Worm (Caenorhabditis elegans): ENCODE results near the gene B0035.18.
A peak's percentile ranks its signal among the peaks of the same experiment; 100 is the strongest.

Gene B0035.18

ce11 chrIV:11324741-11325140, 4.6 kb downstream of the B0035.18 start, which contains the start of gene his-48:
Gene his-48 (plus strand): TSS chrIV:11324745.
- TF ChIP-seq lim-7 (GFP tag; IDR thresholded peaks at IDR 0.05) (peak; percentile 56; the same call in 1 of the 2 replicates), lin-38 (GFP tag; IDR thresholded peaks at IDR 0.05) (peak; percentile 39; the same call in 1 of the 2 replicates)

ce11 chrIV:11326939-11327565, 6.9 kb downstream of the B0035.18 start, which contains the start of gene B0035.21:
Gene B0035.21 (plus strand): TSS chrIV:11327260.
- TF ChIP-seq zfp-3 (GFP tag; conservative IDR thresholded peaks at IDR 0.05) (0 out of 2 replicates have a peak, but pooled peaks have one; percentile 17), daf-8 (GFP tag; IDR thresholded peaks at IDR 0.05) (no peak), madf-5 (GFP tag; IDR thresholded peaks at IDR 0.05) (no peak), zfp-2 (tag; optimal IDR thresholded peaks at IDR 0.05) (no peak), T26A8.4 (GFP tag; IDR thresholded peaks at IDR 0.05) (0 out of 2 replicates have a peak, but pooled peaks have one; percentile 17), ceh-20 (GFP tag; IDR thresholded peaks at IDR 0.05) (no peak), lim-7 (GFP tag; IDR thresholded peaks at IDR 0.05) (no peak), spr-1 (tag; optimal IDR thresholded peaks at IDR 0.05) (no peak), F26F4.8 (GFP tag; conservative IDR thresholded peaks at IDR 0.05) (0 out of 2 replicates have a peak, but pooled peaks have one; percentile 48), ceh-28 (tag; optimal IDR thresholded peaks at IDR 0.05) (no peak), Y105C5A.15 (GFP tag; IDR thresholded peaks at IDR 0.05) (0 out of 2 replicates have a peak, but pooled peaks have one; percentile 34), daf-19 (GFP tag; conservative IDR thresholded peaks at IDR 0.05) (no peak), T20F7.1 (GFP tag; optimal IDR thresholded peaks at IDR 0.05) (no peak), egl-27 (tag; optimal IDR thresholded peaks at IDR 0.05) (no peak), pha-4 (GFP tag; IDR thresholded peaks at IDR 0.05) (0 out of 2 replicates have a peak, but pooled peaks have one; percentile 32), pha-4 (tag; optimal IDR thresholded peaks at IDR 0.05) (no peak), duxl-1 (tag; optimal IDR thresholded peaks at IDR 0.05; ENCODE audit: poor library complexity) (no peak), Y5F2A.4 (GFP tag; optimal IDR thresholded peaks at IDR 0.05) (no peak), dve-1 (tag; optimal IDR thresholded peaks at IDR 0.05; ENCODE audit: insufficient read depth) (peak; percentile 4), lin-38 (GFP tag; IDR thresholded peaks at IDR 0.05) (peak; percentile 46)

ce11 chrIV:11329269-11329668, 9.2 kb downstream of the B0035.18 start, which contains the start of gene leo-1:
Gene leo-1 (minus strand): TSS chrIV:11329369.
- TF ChIP-seq Y105C5A.15 (GFP tag; IDR thresholded peaks at IDR 0.05) (no peak), unc-62 (GFP tag; optimal IDR thresholded peaks at IDR 0.05 in 1 of 2) (peak in 1 of 2 experiments; percentile 55), unc-62 (tag; optimal IDR thresholded peaks at IDR 0.05) (no peak)

ce11 chrIV:11332751-11333150, 12.6 kb downstream of the B0035.18 start, which contains the start of gene sart-3:
Gene sart-3 (minus strand): TSS chrIV:11332969.
- peak; percentile 33 for TF ChIP-seq mes-2 (tag; optimal IDR thresholded peaks at IDR 0.05; ENCODE audit: poor library complexity, severe bottlenecking)
- peak; percentile 57 for TF ChIP-seq lin-38 (GFP tag; IDR thresholded peaks at IDR 0.05)
- no peak for TF ChIP-seq lin-29 (GFP tag; IDR thresholded peaks at IDR 0.05)
- TF ChIP-seq daf-16 (GFP tag; optimal IDR thresholded peaks at IDR 0.05) = no peak
- peak; percentile 1 for TF ChIP-seq daf-16 (tag; optimal IDR thresholded peaks at IDR 0.05)

ce11 chrIV:11336180-11336579, 16.1 kb downstream of the B0035.18 start:
- TF ChIP-seq T26A8.4 (GFP tag; IDR thresholded peaks at IDR 0.05) (no peak), spr-3 (GFP tag; optimal IDR thresholded peaks at IDR 0.05) (no peak), nhr-111 (GFP tag; optimal IDR thresholded peaks at IDR 0.05) (no peak), mep-1 (tag; optimal IDR thresholded peaks at IDR 0.05) (no peak), aha-1 (tag) (peak; percentile 45), unc-62 (GFP tag; optimal IDR thresholded peaks at IDR 0.05 in 1 of 2) (peak in 1 of 2 experiments; percentile 94), unc-62 (tag; optimal IDR thresholded peaks at IDR 0.05) (no peak)
